Fruit fly (Drosophila melanogaster): ENCODE results near the gene CG3402.

DNA sequence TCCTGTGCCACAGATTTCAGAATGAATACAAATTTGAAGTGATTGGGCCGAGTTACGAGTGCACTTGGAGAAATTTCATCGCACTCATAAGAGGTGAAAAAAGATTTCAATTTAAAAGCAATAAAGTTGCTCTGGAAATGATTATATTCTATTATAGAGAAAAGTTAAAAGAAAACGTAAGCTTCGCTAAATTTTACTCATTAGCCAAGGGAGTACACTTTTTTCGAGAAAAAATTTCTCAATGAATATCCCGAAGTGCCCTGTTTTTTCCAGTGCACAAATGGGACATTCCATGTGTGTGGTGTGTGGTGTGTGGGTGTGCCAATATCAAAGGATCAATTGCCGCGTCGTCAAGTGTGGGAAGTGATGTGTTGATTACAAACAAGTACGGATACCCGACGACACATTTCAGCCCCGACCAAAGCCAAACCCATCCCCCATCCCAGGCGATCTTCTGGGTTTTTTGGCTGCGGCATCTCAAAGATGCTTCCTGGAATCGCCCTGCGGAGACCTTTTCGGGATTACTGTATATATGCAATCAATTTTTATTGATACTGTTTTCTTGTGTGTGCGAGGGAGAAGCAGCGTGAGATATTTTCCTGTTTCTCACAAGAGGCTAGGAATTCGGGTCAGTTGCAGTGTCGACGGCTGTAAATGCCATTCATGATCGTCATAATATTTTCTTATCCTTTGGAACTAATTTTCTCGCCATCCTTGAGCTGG lies 38.9 kb downstream of the CG3402 start:
- TF ChIP-seq psq (optimal IDR thresholded peaks at IDR 0.05) (no peak), ttk (optimal IDR thresholded peaks at IDR 0.05) (no peak), insv (optimal IDR thresholded peaks at IDR 0.05) (no peak)
